Worm (Caenorhabditis elegans) whole organism, L1 larva: ENCODE results near the gene srx-60.

Experiments used
- C16A3.4 ChIP-seq: fragments of 150-350 bp; optimal IDR thresholded peaks from 2 replicates; lab custom pipeline; 2014; ENCODE audit warnings: missing biosample characterization, missing genetic modification characterization
- ces-1 ChIP-seq: fragments of 150-350 bp; optimal IDR thresholded peaks from 2 replicates; lab custom pipeline; 2014; ENCODE audit warnings: missing biosample characterization, missing genetic modification reagents, missing genetic modification characterization
- grh-1 ChIP-seq: fragments of 200-800 bp; sonication (Bioruptor generic); IDR thresholded peaks from 2 replicates; pipeline ENCODE4 v1.3.6; 2022; ENCODE audit warnings: missing genetic modification reagents, missing genetic modification characterization, missing compliant biosample characterization
- sox-4 ChIP-seq: sonication (generic microtip); optimal IDR thresholded peaks from 2 replicates; lab custom pipeline; 2016; ENCODE audit warnings: missing genetic modification characterization, missing compliant biosample characterization
- sptf-1 ChIP-seq: fragments of 150-350 bp; optimal IDR thresholded peaks from 2 replicates; lab custom pipeline; 2014; ENCODE audit warnings: missing biosample characterization, missing genetic modification characterization
- unc-130 ChIP-seq: fragments of 150-350 bp; optimal IDR thresholded peaks from 2 replicates; lab custom pipeline; 2017; ENCODE audit warnings: missing biosample characterization, missing genetic modification characterization, inconsistent platforms
- unc-62 ChIP-seq: fragments of 150-350 bp; optimal IDR thresholded peaks from 2 replicates; lab custom pipeline; 2014; ENCODE audit warnings: missing biosample characterization, missing genetic modification reagents, missing genetic modification characterization
- ztf-4 ChIP-seq: fragments of 150-350 bp; optimal IDR thresholded peaks from 2 replicates; lab custom pipeline; 2014; ENCODE audit warnings: missing biosample characterization, missing genetic modification characterization

DNA sequence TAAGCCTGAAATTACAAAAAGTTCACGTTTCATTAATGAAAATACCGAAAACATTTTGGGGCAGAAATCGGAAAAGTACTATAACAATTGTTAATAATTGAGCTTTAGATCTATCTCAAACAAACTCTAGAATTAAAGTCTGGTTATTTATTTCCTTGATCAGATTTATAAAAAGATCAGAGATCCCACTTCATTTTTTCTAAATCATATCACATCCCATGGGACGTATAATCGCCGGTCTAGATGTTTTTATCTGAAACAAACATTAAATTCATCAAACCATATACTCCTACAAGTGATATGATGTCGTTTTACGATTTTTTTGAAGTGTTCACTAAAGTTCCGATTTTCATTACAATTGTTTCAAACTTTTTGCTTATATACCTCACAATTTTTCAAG lies 11.0 kb downstream of the srx-60 start, which contains the start of gene str-41:
- TF ChIP-seq unc-130 (tag; lab: Kevin White, UChicago) (no peak), ztf-4 (tag; lab: Kevin White, UChicago) (no peak), C16A3.4 (tag; lab: Kevin White, UChicago) (no peak), grh-1 (GFP tag; lab: Robert Waterston, UW) (no peak), ces-1 (GFP tag; lab: Kevin White, UChicago) (no peak), unc-62 (GFP tag; lab: Kevin White, UChicago) (no peak), sptf-1 (tag; lab: Kevin White, UChicago) (no peak), sox-4 (no peak)
